Fruit fly (Drosophila melanogaster) Kc167 (cell line): Measurements from ENCODE around the gene UQCR-6.4L.
"Not testable (repeated sequence)": the region's sequence is repeated elsewhere in the genome, so short reads cannot be mapped to it uniquely, and the experiment has no call there.

ENCODE experiments used
- Myc ChIP-seq: fragments of >200 bp; optimal IDR thresholded peaks from 2 replicates; lab custom pipeline; 2017; ENCODE audit warnings: missing external identifiers
- Sin3A ChIP-seq: fragments of >200 bp; optimal IDR thresholded peaks from 2 replicates; lab custom pipeline; 2018; ENCODE audit warnings: missing external identifiers
- h ChIP-seq: fragments of >200 bp; optimal IDR thresholded peaks from 3 replicates; lab custom pipeline; 2018; ENCODE audit warnings: missing external identifiers
- insv ChIP-seq: fragments of >200 bp; optimal IDR thresholded peaks from 3 replicates; lab custom pipeline; 2018; ENCODE audit warnings: missing external identifiers
- psq ChIP-seq: fragments of >200 bp; optimal IDR thresholded peaks from 2 replicates; lab custom pipeline; 2017; ENCODE audit warnings: missing external identifiers
- ttk ChIP-seq: sonication (Bioruptor generic); optimal IDR thresholded peaks from 2 replicates; lab custom pipeline; 2017; ENCODE audit warnings: missing external identifiers

The UQCR-6.4L gene

dm6 chr3L:16571739-16572063, 5.2 kb downstream of the UQCR-6.4L start:
- no peak for TF ChIP-seq Myc (lab: Kevin White, UChicago)

- TF ChIP-seq Sin3A (lab: Kevin White, UChicago) (no peak), psq (lab: Kevin White, UChicago) (no peak), Myc (lab: Kevin White, UChicago) (no peak), ttk (lab: Kevin White, UChicago) (no peak), insv (lab: Kevin White, UChicago) (no peak), h (lab: Kevin White, UChicago) (no peak)
These were observed 5.7 kb downstream of the UQCR-6.4L start for dm6 chr3L:16572208-16572607.

DNA sequence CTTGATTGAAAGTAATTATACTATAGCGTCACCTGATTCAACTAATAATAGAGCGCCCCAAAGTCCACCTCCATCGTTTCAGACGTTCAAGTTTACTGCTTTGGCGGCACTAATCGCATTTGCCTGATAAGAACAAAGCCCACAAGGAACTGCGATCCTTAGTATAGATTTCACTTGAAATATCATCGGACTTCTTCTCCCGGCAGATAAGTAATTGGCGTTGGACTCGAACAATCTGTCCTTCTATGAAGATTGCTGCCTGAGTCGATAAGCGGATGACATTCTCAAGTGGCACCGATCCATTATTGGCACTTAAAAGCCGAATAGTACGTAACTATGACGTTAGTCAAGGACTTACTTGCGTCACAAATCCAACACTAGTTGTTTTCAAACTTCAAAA, 6.7 kb downstream of the UQCR-6.4L start, which contains the start of gene Mipp1:
Gene Mipp1, minus strand, starts transcription at position 101 of the 400 bp plus-strand sequence.
- TF ChIP-seq Sin3A, ttk, Myc (lab: Kevin White, UChicago): not testable (repeated sequence)

dm6 chr3L:16574307-16574946, 7.9 kb downstream of the UQCR-6.4L start, which contains the start of gene mbf1:
mbf1 (plus strand) TSS chr3L:16574436.
- TF ChIP-seq h (lab: Kevin White, UChicago) = no peak
- no peak for TF ChIP-seq psq (lab: Kevin White, UChicago)
- TF ChIP-seq ttk (lab: Kevin White, UChicago) = no peak
- no peak for TF ChIP-seq insv (lab: Kevin White, UChicago)

dm6 chr3L:16580049-16580448, 13.5 kb downstream of the UQCR-6.4L start, which contains the start of gene nxf2:
nxf2 (minus strand) TSS chr3L:16580306.
- TF ChIP-seq insv (lab: Kevin White, UChicago) (no peak), h (lab: Kevin White, UChicago) (no peak), Myc (lab: Kevin White, UChicago) (no peak), ttk (lab: Kevin White, UChicago) (no peak), Sin3A (lab: Kevin White, UChicago) (no peak), psq (lab: Kevin White, UChicago) (no peak)

dm6 chr3L:16581201-16581705, 14.7 kb downstream of the UQCR-6.4L start, which contains the start of gene Smn:
Smn (minus strand) TSS chr3L:16581547.
- TF ChIP-seq Myc (lab: Kevin White, UChicago) = no peak
- TF ChIP-seq h (lab: Kevin White, UChicago) = no peak
- no peak for TF ChIP-seq psq (lab: Kevin White, UChicago)
- no peak for TF ChIP-seq insv (lab: Kevin White, UChicago)

dm6 chr3L:16582678-16583315, 16.2 kb downstream of the UQCR-6.4L start, which contains the start of gene Rpn12:
Rpn12 (plus strand) TSS chr3L:16583028.
- no peak for TF ChIP-seq h (lab: Kevin White, UChicago)
- TF ChIP-seq ttk (lab: Kevin White, UChicago) = no peak
- TF ChIP-seq Myc (lab: Kevin White, UChicago) = no peak
- no peak for TF ChIP-seq Sin3A (lab: Kevin White, UChicago)
- no peak for TF ChIP-seq insv (lab: Kevin White, UChicago)
- no peak for TF ChIP-seq psq (lab: Kevin White, UChicago)

DNA sequence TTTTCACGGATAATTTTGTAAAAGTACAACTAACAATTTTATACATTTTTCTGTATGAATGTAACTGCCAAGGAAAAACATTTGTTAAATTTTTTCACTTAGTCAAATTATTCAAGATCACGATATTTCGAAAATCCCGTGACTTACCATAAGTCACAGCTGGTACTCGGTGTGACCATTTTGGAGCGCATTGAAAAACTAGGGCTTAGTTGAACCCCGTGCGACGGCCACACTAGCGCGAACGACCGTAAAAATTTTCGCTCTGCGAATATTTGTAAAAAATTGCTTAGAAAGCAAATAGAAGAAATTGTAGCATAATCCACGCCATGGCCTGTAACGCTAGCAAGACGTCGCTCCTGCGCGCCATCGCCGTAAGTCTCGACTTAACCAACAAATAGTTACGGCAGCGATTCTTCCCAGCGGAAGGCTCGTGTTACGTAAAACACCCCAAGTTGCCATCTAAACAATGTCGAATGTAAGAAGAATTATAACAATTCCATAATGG, 17.6 kb downstream of the UQCR-6.4L start, which contains the start of gene UQCR-C2:
Gene UQCR-C2, plus strand, starts transcription at position 51 of the 505 bp plus-strand sequence.
- TF ChIP-seq h (lab: Kevin White, UChicago) (no peak), ttk (lab: Kevin White, UChicago) (no peak), insv (lab: Kevin White, UChicago) (no peak), Sin3A (lab: Kevin White, UChicago) (no peak), psq (lab: Kevin White, UChicago) (no peak), Myc (lab: Kevin White, UChicago) (no peak)

dm6 chr3L:16586989-16587388, 20.4 kb downstream of the UQCR-6.4L start, which contains the start of the genes Syx8 and CG32163:
Syx8 (minus strand) TSS chr3L:16587057.
CG32163 (plus strand) TSS chr3L:16587157.
- no peak for TF ChIP-seq Myc (lab: Kevin White, UChicago)
- TF ChIP-seq psq (lab: Kevin White, UChicago) = no peak
- TF ChIP-seq insv (lab: Kevin White, UChicago) = no peak
- TF ChIP-seq h (lab: Kevin White, UChicago) = no peak
- TF ChIP-seq ttk (lab: Kevin White, UChicago) = no peak
- no peak for TF ChIP-seq Sin3A (lab: Kevin White, UChicago)

- TF ChIP-seq psq (lab: Kevin White, UChicago) = no peak
- TF ChIP-seq Sin3A (lab: Kevin White, UChicago) = no peak
- no peak for TF ChIP-seq insv (lab: Kevin White, UChicago)
- TF ChIP-seq Myc (lab: Kevin White, UChicago) = no peak
- TF ChIP-seq h (lab: Kevin White, UChicago) = no peak
These were observed 21.6 kb downstream of the UQCR-6.4L start for dm6 chr3L:16587994-16588622.

DNA sequence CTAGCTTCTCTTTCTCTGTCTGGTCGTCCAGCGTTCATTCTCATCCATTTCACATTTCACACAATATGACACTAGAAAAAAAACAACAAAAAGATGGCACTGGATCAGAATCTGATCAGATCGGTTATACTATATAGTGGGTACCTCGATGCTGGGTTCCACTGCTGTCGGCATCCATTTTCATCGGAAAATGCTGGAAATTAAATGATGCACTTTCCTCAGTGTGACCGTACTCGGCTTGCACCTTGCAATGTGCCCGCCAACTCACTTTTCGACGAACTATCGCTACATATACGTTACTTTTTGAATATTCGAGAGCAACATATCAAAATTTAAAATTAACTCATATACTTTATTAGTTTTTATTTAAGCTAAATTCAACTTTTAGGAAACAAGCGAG, 24.3 kb downstream of the UQCR-6.4L start, which contains the start of gene tra:
Gene tra, minus strand, starts transcription at position 191 of the 400 bp plus-strand sequence.
- TF ChIP-seq psq (lab: Kevin White, UChicago) (no peak), h (lab: Kevin White, UChicago) (no peak), Myc (lab: Kevin White, UChicago) (no peak), insv (lab: Kevin White, UChicago) (no peak), ttk (lab: Kevin White, UChicago) (no peak), Sin3A (lab: Kevin White, UChicago) (no peak)
